Fruit fly (Drosophila melanogaster) whole organism, embryonic: ENCODE results near the gene mtTFB2.

Experiments
- Bgb ChIP-seq: fragments of 200-800 bp; sonication (Bioruptor generic); IDR thresholded peaks from 2 replicates; pipeline ENCODE4 v1.3.6; 2022; ENCODE audit warnings: missing biosample characterization, missing genetic modification characterization; ENCODE audit not compliant: partially characterized antibody
- CG10267 ChIP-seq: fragments of 200-800 bp; sonication (Bioruptor generic); optimal IDR thresholded peaks from 2 replicates; lab custom pipeline; 2018; ENCODE audit warnings: missing biosample characterization, mild to moderate bottlenecking, missing genetic modification characterization, moderate library complexity
- CG10321 ChIP-seq: fragments of 200-800 bp; sonication (Bioruptor generic); IDR thresholded peaks from 2 replicates; pipeline ENCODE4 v1.3.6; 2022; ENCODE audit warnings: missing biosample characterization, missing genetic modification characterization
- CG10959 ChIP-seq: fragments of 200-800 bp; sonication (Bioruptor generic); IDR thresholded peaks from 2 replicates; pipeline ENCODE4 v1.3.6; 2022; ENCODE audit warnings: missing biosample characterization, missing genetic modification characterization
- CG12219 ChIP-seq: fragments of 200-800 bp; sonication (Bioruptor generic); optimal IDR thresholded peaks from 3 replicates; lab custom pipeline; 2018; ENCODE audit warnings: missing biosample characterization, mild to moderate bottlenecking, missing genetic modification characterization
- CG12391 ChIP-seq: fragments of 200-800 bp; sonication (Bioruptor generic); optimal IDR thresholded peaks from 3 replicates; lab custom pipeline; 2018; ENCODE audit warnings: missing biosample characterization, mild to moderate bottlenecking, missing genetic modification characterization, moderate library complexity
- CG13123 ChIP-seq: fragments of 200-800 bp; sonication (Bioruptor generic); optimal IDR thresholded peaks from 2 replicates; lab custom pipeline; 2016; ENCODE audit warnings: missing biosample characterization, missing genetic modification characterization
- CG13624 ChIP-seq: fragments of 200-800 bp; sonication (Bioruptor generic); optimal IDR thresholded peaks from 2 replicates; lab custom pipeline; 2016; ENCODE audit warnings: missing biosample characterization, missing genetic modification characterization
- CG14965 ChIP-seq: fragments of 200-800 bp; sonication (Bioruptor generic); optimal IDR thresholded peaks from 2 replicates; lab custom pipeline; 2016; ENCODE audit warnings: missing biosample characterization, missing genetic modification characterization, borderline replicate concordance
- CG15696 ChIP-seq: fragments of 200-800 bp; sonication (Bioruptor generic); optimal IDR thresholded peaks from 2 replicates; lab custom pipeline; 2019; ENCODE audit warnings: missing biosample characterization, mild to moderate bottlenecking, missing genetic modification characterization, moderate library complexity
- CG16813 ChIP-seq: fragments of 200-800 bp; sonication (Bioruptor generic); IDR thresholded peaks from 3 replicates; pipeline ENCODE4 v1.3.6; 2022; ENCODE audit warnings: missing biosample characterization, missing genetic modification characterization; ENCODE audit not compliant: partially characterized antibody
- CG17361 ChIP-seq: fragments of 200-800 bp; sonication (Bioruptor generic); IDR thresholded peaks from 3 replicates; pipeline ENCODE4 v1.3.6; 2022; ENCODE audit warnings: missing biosample characterization, missing genetic modification characterization
- CG17829 ChIP-seq: fragments of 200-800 bp; optimal IDR thresholded peaks from 2 replicates; lab custom pipeline; 2019; ENCODE audit warnings: missing biosample characterization, mild to moderate bottlenecking, missing genetic modification characterization, moderate library complexity
- CG18262 ChIP-seq: fragments of 200-800 bp; optimal IDR thresholded peaks from 3 replicates; lab custom pipeline; 2019; ENCODE audit warnings: missing biosample characterization, mild to moderate bottlenecking, missing genetic modification characterization, moderate library complexity
- CG18476 ChIP-seq: fragments of 200-800 bp; sonication (Bioruptor generic); optimal IDR thresholded peaks from 2 replicates; lab custom pipeline; 2016; ENCODE audit warnings: missing biosample characterization, mild to moderate bottlenecking, missing genetic modification characterization
- CG2202 ChIP-seq: fragments of 200-800 bp; sonication (Bioruptor generic); optimal IDR thresholded peaks from 2 replicates; lab custom pipeline; 2018; ENCODE audit warnings: missing biosample characterization, mild to moderate bottlenecking, missing genetic modification characterization
- CG2889 ChIP-seq: fragments of 200-800 bp; sonication (Bioruptor generic); IDR thresholded peaks from 3 replicates; pipeline ENCODE4 v1.3.6; 2022; ENCODE audit warnings: missing biosample characterization, missing genetic modification characterization
- CG3163 ChIP-seq: fragments of 200-800 bp; sonication (Bioruptor generic); optimal IDR thresholded peaks from 3 replicates; lab custom pipeline; 2016; ENCODE audit warnings: missing biosample characterization, missing genetic modification characterization
- CG33213 ChIP-seq: fragments of 200-800 bp; sonication (Bioruptor generic); optimal IDR thresholded peaks from 3 replicates; lab custom pipeline; 2016; ENCODE audit warnings: missing biosample characterization, missing genetic modification characterization
- CG4328 ChIP-seq: fragments of 200-800 bp; sonication (Bioruptor generic); optimal IDR thresholded peaks from 3 replicates; lab custom pipeline; 2017; ENCODE audit warnings: missing biosample characterization, missing genetic modification reagents, missing genetic modification characterization
- CG4707 ChIP-seq: fragments of 200-800 bp; sonication (Bioruptor generic); optimal IDR thresholded peaks from 2 replicates; lab custom pipeline; 2018; ENCODE audit warnings: missing biosample characterization, mild to moderate bottlenecking, missing genetic modification characterization, moderate library complexity
- CG7839 ChIP-seq: fragments of 200-800 bp; sonication (Bioruptor generic); optimal IDR thresholded peaks from 3 replicates; lab custom pipeline; 2018; ENCODE audit warnings: missing biosample characterization, mild to moderate bottlenecking, missing genetic modification characterization, moderate library complexity
- CG9727 ChIP-seq: fragments of 200-800 bp; sonication (Bioruptor generic); optimal IDR thresholded peaks from 3 replicates; lab custom pipeline; 2017; ENCODE audit warnings: missing biosample characterization, mild to moderate bottlenecking, missing genetic modification characterization
- CHES-1-like ChIP-seq: fragments of 200-800 bp; sonication (Bioruptor generic); optimal IDR thresholded peaks from 2 replicates; lab custom pipeline; 2016; ENCODE audit warnings: missing biosample characterization, missing genetic modification characterization
- Dll ChIP-seq: fragments of 200-800 bp; sonication (Bioruptor generic); IDR thresholded peaks from 4 replicates; pipeline ENCODE4 v1.3.6; 2022; ENCODE audit warnings: missing biosample characterization, missing genetic modification characterization; ENCODE audit not compliant: partially characterized antibody
- Eip74EF ChIP-seq, 2 experiments: fragments of 200-800 bp in 1 of 2; fragments of >200 bp in 1 of 2; sonication (Bioruptor generic) in 1 of 2; optimal IDR thresholded peaks; 2 replicates each; lab custom pipeline; 2017 to 2019; ENCODE audit warnings: missing biosample characterization in 2 of 2, missing genetic modification characterization in 2 of 2, mild to moderate bottlenecking in 1 of 2, moderate library complexity in 1 of 2
- GATAe ChIP-seq: fragments of 200-800 bp; sonication (Bioruptor generic); conservative IDR thresholded peaks from 2 replicates; pipeline ENCODE4 v1.3.6; 2022; ENCODE audit warnings: missing biosample characterization, missing genetic modification characterization
- HLH3B ChIP-seq: fragments of 200-800 bp; sonication (Bioruptor generic); IDR thresholded peaks from 2 replicates; pipeline ENCODE4 v1.3.6; 2022; ENCODE audit warnings: missing biosample characterization, missing genetic modification characterization
- HLH4C ChIP-seq: fragments of 200-800 bp; sonication (Bioruptor generic); IDR thresholded peaks from 3 replicates; pipeline ENCODE4 v1.3.6; 2022; ENCODE audit warnings: missing biosample characterization, missing genetic modification characterization; ENCODE audit not compliant: partially characterized antibody
- Hr3 ChIP-seq: fragments of 200-800 bp; sonication (Bioruptor generic); optimal IDR thresholded peaks from 3 replicates; lab custom pipeline; 2016; ENCODE audit warnings: missing biosample characterization, missing genetic modification characterization
- MESR4 ChIP-seq: fragments of 200-800 bp; sonication (Bioruptor generic); optimal IDR thresholded peaks from 2 replicates; lab custom pipeline; 2018; ENCODE audit warnings: missing biosample characterization, mild to moderate bottlenecking, missing genetic modification characterization, moderate library complexity
- MTF-1 ChIP-seq: fragments of 200-800 bp; sonication (Bioruptor generic); optimal IDR thresholded peaks from 2 replicates; lab custom pipeline; 2018; ENCODE audit warnings: missing biosample characterization, mild to moderate bottlenecking, missing genetic modification characterization, borderline replicate concordance
- Mad ChIP-seq: fragments of 200-800 bp; sonication (Bioruptor generic); optimal IDR thresholded peaks from 2 replicates; lab custom pipeline; 2016; ENCODE audit warnings: missing biosample characterization, missing genetic modification characterization
- Taf1 ChIP-seq: fragments of 200-800 bp; sonication (Bioruptor generic); IDR thresholded peaks from 2 replicates; pipeline ENCODE4 v1.3.6; 2022; ENCODE audit warnings: missing biosample characterization, missing genetic modification characterization
- bbx ChIP-seq: fragments of 200-800 bp; sonication (Bioruptor generic); IDR thresholded peaks from 2 replicates; pipeline ENCODE4 v1.3.6; 2022; ENCODE audit warnings: missing biosample characterization, missing genetic modification characterization; ENCODE audit not compliant: partially characterized antibody
- crol ChIP-seq: fragments of 200-800 bp; sonication (Bioruptor generic); IDR thresholded peaks from 2 replicates; pipeline ENCODE4 v1.3.6; 2022; ENCODE audit warnings: missing biosample characterization, missing genetic modification characterization
- kah ChIP-seq: fragments of 200-800 bp; sonication (Bioruptor generic); optimal IDR thresholded peaks from 2 replicates; lab custom pipeline; 2018; ENCODE audit warnings: missing biosample characterization, mild to moderate bottlenecking, missing genetic modification characterization
- nmo ChIP-seq: fragments of 200-800 bp; sonication (Bioruptor generic); optimal IDR thresholded peaks from 2 replicates; lab custom pipeline; 2018; ENCODE audit warnings: missing biosample characterization, mild to moderate bottlenecking, missing genetic modification characterization, moderate library complexity
- pho ChIP-seq: fragments of 200-800 bp; sonication (Bioruptor generic); optimal IDR thresholded peaks from 2 replicates; lab custom pipeline; 2016; ENCODE audit warnings: missing biosample characterization, missing genetic modification characterization
- pros ChIP-seq: fragments of 200-800 bp; sonication (Bioruptor generic); optimal IDR thresholded peaks from 3 replicates; lab custom pipeline; 2019; ENCODE audit warnings: missing biosample characterization, mild to moderate bottlenecking, missing genetic modification characterization, moderate library complexity
- sens ChIP-seq: fragments of 200-800 bp; sonication (Bioruptor generic); peaks from one replicate; lab custom pipeline; 2016; ENCODE audit warnings: missing biosample characterization, missing genetic modification characterization
- so ChIP-seq: fragments of 200-800 bp; sonication (Bioruptor generic); IDR thresholded peaks from 3 replicates; pipeline ENCODE4 v1.3.6; 2022; ENCODE audit warnings: missing biosample characterization, missing genetic modification characterization
- sob ChIP-seq: fragments of 200-800 bp; sonication (Bioruptor generic); IDR thresholded peaks from 2 replicates; pipeline ENCODE4 v1.3.6; 2022; ENCODE audit warnings: missing biosample characterization, missing genetic modification characterization
- tna ChIP-seq: fragments of 200-800 bp; sonication (Bioruptor generic); IDR thresholded peaks from 2 replicates; pipeline ENCODE4 v1.3.6; 2022; ENCODE audit warnings: missing biosample characterization, missing genetic modification characterization; ENCODE audit not compliant: partially characterized antibody
- trem ChIP-seq: fragments of 200-800 bp; optimal IDR thresholded peaks from 3 replicates; lab custom pipeline; 2019; ENCODE audit warnings: missing biosample characterization, mild to moderate bottlenecking, missing genetic modification characterization, moderate library complexity
- ttk ChIP-seq: fragments of 200-800 bp; sonication (Bioruptor generic); IDR thresholded peaks from 2 replicates; pipeline ENCODE4 v2.1.2; 2022; ENCODE audit warnings: missing biosample characterization, missing genetic modification characterization
- tup ChIP-seq: fragments of 200-800 bp; sonication (Bioruptor generic); optimal IDR thresholded peaks from 2 replicates; lab custom pipeline; 2016; ENCODE audit warnings: missing biosample characterization, mild to moderate bottlenecking, missing genetic modification characterization, moderate library complexity
- wdn ChIP-seq: fragments of 200-800 bp; sonication (Bioruptor generic); IDR thresholded peaks from 2 replicates; pipeline ENCODE4 v1.3.6; 2022; ENCODE audit warnings: missing biosample characterization, missing genetic modification characterization
- zfh1 ChIP-seq: fragments of 200-800 bp; sonication (Bioruptor generic); IDR thresholded peaks from 3 replicates; pipeline ENCODE4 v1.3.6; 2022; ENCODE audit warnings: missing biosample characterization, missing genetic modification characterization

Gene mtTFB2

dm6 chr3R:10048842-10049527 is 3.6 kb downstream of the mtTFB2 start, which contains the start of gene ohgt (continued):
- TF ChIP-seq pros (GFP tag; lab: Kevin White, UChicago) (no peak), CG17829 (tag; lab: Kevin White, UChicago) (peak; percentile 5), CG12391 (peak; percentile 38), HLH3B (GFP tag; lab: Robert Waterston, UW) (no peak), CG9727 (peak; percentile 8), CG3163 (GFP tag; lab: Kevin White, UChicago) (no peak), ttk (GFP tag; lab: Robert Waterston, UW) (no peak), kah (GFP tag; lab: Kevin White, UChicago) (no peak), CG13123 (GFP tag; lab: Kevin White, UChicago) (no peak), tup (GFP tag; lab: Kevin White, UChicago) (no peak), so (GFP tag; lab: Robert Waterston, UW) (no peak), CG16813 (peak; percentile 49; the same call in 1 of the 3 replicates), MTF-1 (GFP tag; lab: Kevin White, UChicago) (no peak), sob (GFP tag; lab: Robert Waterston, UW) (no peak), Mad (GFP tag; lab: Kevin White, UChicago) (peak; percentile 32), Hr3 (GFP tag; lab: Kevin White, UChicago) (no peak), CG2889 (GFP tag; lab: Robert Waterston, UW) (no peak), CG13624 (GFP tag; lab: Kevin White, UChicago) (peak; percentile 13), CG10321 (GFP tag; lab: Robert Waterston, UW) (no peak), zfh1 (GFP tag; lab: Robert Waterston, UW) (no peak), CG2202 (tag; lab: Kevin White, UChicago) (no peak), trem (tag; lab: Kevin White, UChicago) (peak; percentile 28), Taf1 (no peak), CG10959 (GFP tag; lab: Robert Waterston, UW) (no peak), CG14965 (GFP tag; lab: Kevin White, UChicago) (no peak), CHES-1-like (GFP tag; lab: Kevin White, UChicago) (peak; percentile 5), CG18262 (tag; lab: Kevin White, UChicago) (peak; percentile 44), Eip74EF (GFP tag; optimal IDR thresholded peaks at IDR 0.05; lab: Kevin White, UChicago) (peak in 1 of 2 experiments; percentile 6), Dll (GFP tag; lab: Robert Waterston, UW) (0 out of 4 replicates have a peak, but pooled peaks have one; percentile 50), Bgb (GFP tag; lab: Robert Waterston, UW) (peak; percentile 33; the same call in 1 of the 2 replicates), CG7839 (tag; lab: Kevin White, UChicago) (peak; percentile 28), nmo (GFP tag; lab: Kevin White, UChicago) (peak; percentile 33), GATAe (GFP tag; lab: Robert Waterston, UW) (no peak), CG18476 (GFP tag; lab: Kevin White, UChicago) (peak; percentile 27), sens (GFP tag; lab: Kevin White, UChicago) (peak; percentile 81), crol (GFP tag; lab: Robert Waterston, UW) (peak; percentile 37; the same call in 1 of the 2 replicates), pho (GFP tag; lab: Kevin White, UChicago) (peak; percentile 14), CG17361 (GFP tag; lab: Robert Waterston, UW) (peak; percentile 96), bbx (GFP tag; lab: Robert Waterston, UW) (0 out of 2 replicates have a peak, but pooled peaks have one; percentile 7), HLH4C (GFP tag; lab: Robert Waterston, UW) (peak; percentile 55; the same call in 2 of the 3 replicates), MESR4 (GFP tag; lab: Kevin White, UChicago) (peak; percentile 81), CG4328 (GFP tag; lab: Kevin White, UChicago) (peak; percentile 35), CG15696 (tag; lab: Kevin White, UChicago) (peak; percentile 25), CG4707 (GFP tag; lab: Kevin White, UChicago) (no peak), CG12219 (no peak), CG10267 (tag; lab: Kevin White, UChicago) (peak; percentile 74), wdn (no peak), tna (GFP tag; lab: Robert Waterston, UW) (no peak), CG33213 (GFP tag; lab: Kevin White, UChicago) (no peak)
